Worm (Caenorhabditis elegans) whole organism, mixed stage, embryonic: ENCODE data around the gene H04M03.11.

Experiments used
- M03D4.4 ChIP-seq: sonication (generic microtip); optimal IDR thresholded peaks from 2 replicates; lab custom pipeline; 2017; ENCODE audit warnings: mild to moderate bottlenecking, missing genetic modification characterization, missing compliant biosample characterization
- bed-3 ChIP-seq: fragments of 200-800 bp; sonication (Bioruptor generic); optimal IDR thresholded peaks from 3 replicates; lab custom pipeline; 2018; ENCODE audit warnings: mild to moderate bottlenecking, missing genetic modification characterization, moderate library complexity, missing compliant biosample characterization
- blmp-1 ChIP-seq: fragments of 150-350 bp; optimal IDR thresholded peaks from 2 replicates; lab custom pipeline; 2014; ENCODE audit warnings: missing biosample characterization, missing genetic modification characterization
- ceh-39 ChIP-seq: fragments of 150-350 bp; optimal IDR thresholded peaks from 2 replicates; lab custom pipeline; 2014; ENCODE audit warnings: missing biosample characterization, missing genetic modification characterization
- ceh-43 ChIP-seq: fragments of 200-800 bp; sonication (Bioruptor generic); optimal IDR thresholded peaks from 2 replicates; lab custom pipeline; 2018; ENCODE audit warnings: mild to moderate bottlenecking, missing genetic modification characterization, moderate library complexity, missing compliant biosample characterization
- ces-1 ChIP-seq: fragments of 150-350 bp; optimal IDR thresholded peaks from 2 replicates; lab custom pipeline; 2014; ENCODE audit warnings: missing biosample characterization, missing genetic modification reagents, missing genetic modification characterization
- cnd-1 ChIP-seq: fragments of 200-800 bp; sonication (Bioruptor generic); optimal IDR thresholded peaks from 2 replicates; lab custom pipeline; 2018; ENCODE audit warnings: mild to moderate bottlenecking, missing genetic modification characterization, missing compliant biosample characterization
- drap-1 ChIP-seq: fragments of 200-800 bp; sonication (Bioruptor generic); optimal IDR thresholded peaks from 3 replicates; lab custom pipeline; 2018; ENCODE audit warnings: mild to moderate bottlenecking, missing genetic modification characterization, missing compliant biosample characterization
- elt-1 ChIP-seq: sonication (generic microtip); optimal IDR thresholded peaks from 2 replicates; lab custom pipeline; 2017; ENCODE audit warnings: missing genetic modification characterization, mild to moderate bottlenecking, missing compliant biosample characterization, antibody characterized with exemption, moderate library complexity, borderline replicate concordance; ENCODE audit not compliant: insufficient read depth
- elt-3 ChIP-seq: fragments of 150-350 bp; optimal IDR thresholded peaks from 2 replicates; lab custom pipeline; 2014; ENCODE audit warnings: missing biosample characterization, missing genetic modification characterization
- flh-1 ChIP-seq: fragments of 200-800 bp; sonication (Bioruptor generic); optimal IDR thresholded peaks from 2 replicates; lab custom pipeline; 2018; ENCODE audit warnings: mild to moderate bottlenecking, missing genetic modification characterization, moderate library complexity, missing compliant biosample characterization
- ham-2 ChIP-seq: fragments of 200-800 bp; sonication (Bioruptor generic); optimal IDR thresholded peaks from 2 replicates; lab custom pipeline; 2018; ENCODE audit warnings: mild to moderate bottlenecking, missing genetic modification characterization, missing compliant biosample characterization
- hlh-1 ChIP-seq: fragments of 150-350 bp; optimal IDR thresholded peaks from 2 replicates; lab custom pipeline; 2014; ENCODE audit warnings: missing biosample characterization, missing genetic modification reagents, missing genetic modification characterization
- lin-13 ChIP-seq: fragments of 150-350 bp; optimal IDR thresholded peaks from 2 replicates; lab custom pipeline; 2014; ENCODE audit warnings: missing biosample characterization, missing genetic modification characterization
- lin-32 ChIP-seq: fragments of 200-800 bp; sonication (Bioruptor generic); optimal IDR thresholded peaks from 2 replicates; lab custom pipeline; 2018; ENCODE audit warnings: mild to moderate bottlenecking, missing genetic modification characterization, missing compliant biosample characterization
- lsy-2 ChIP-seq: fragments of 150-350 bp; optimal IDR thresholded peaks from 2 replicates; lab custom pipeline; 2014; ENCODE audit warnings: missing biosample characterization, missing genetic modification characterization
- mab-5 ChIP-seq: fragments of 150-350 bp; optimal IDR thresholded peaks from 2 replicates; lab custom pipeline; 2014; ENCODE audit warnings: missing biosample characterization, missing genetic modification characterization
- mep-1 ChIP-seq: fragments of 150-350 bp; optimal IDR thresholded peaks from 2 replicates; lab custom pipeline; 2017; ENCODE audit warnings: missing biosample characterization, missing genetic modification reagents, missing genetic modification characterization, inconsistent platforms
- mls-2 ChIP-seq: sonication (generic microtip); optimal IDR thresholded peaks from 2 replicates; lab custom pipeline; 2016; ENCODE audit warnings: mild to moderate bottlenecking, missing genetic modification characterization, moderate library complexity, missing compliant biosample characterization
- nhr-12 ChIP-seq: fragments of 150-350 bp; optimal IDR thresholded peaks from 2 replicates; lab custom pipeline; 2014; ENCODE audit warnings: missing biosample characterization, missing genetic modification characterization
- nhr-28 ChIP-seq: fragments of 150-350 bp; optimal IDR thresholded peaks from 2 replicates; lab custom pipeline; 2014; ENCODE audit warnings: missing biosample characterization, missing genetic modification characterization
- nhr-76 ChIP-seq: sonication (generic microtip); optimal IDR thresholded peaks from 2 replicates; lab custom pipeline; 2017; ENCODE audit warnings: missing biosample characterization, missing genetic modification characterization
- sem-2 ChIP-seq: fragments of 200-800 bp; sonication (Bioruptor generic); optimal IDR thresholded peaks from 2 replicates; lab custom pipeline; 2018; ENCODE audit warnings: mild to moderate bottlenecking, missing genetic modification characterization, missing compliant biosample characterization
- sptf-1 ChIP-seq: sonication (generic microtip); optimal IDR thresholded peaks from 2 replicates; lab custom pipeline; 2017; ENCODE audit warnings: mild to moderate bottlenecking, missing genetic modification characterization, moderate library complexity, missing compliant biosample characterization
- tbx-8 ChIP-seq: fragments of 200-800 bp; sonication (Bioruptor generic); optimal IDR thresholded peaks from 2 replicates; lab custom pipeline; 2018; ENCODE audit warnings: mild to moderate bottlenecking, missing genetic modification characterization, moderate library complexity, missing compliant biosample characterization
- unc-120 ChIP-seq: sonication (generic microtip); optimal IDR thresholded peaks from 2 replicates; lab custom pipeline; 2017; ENCODE audit warnings: missing genetic modification characterization, missing compliant biosample characterization; ENCODE audit not compliant: poor library complexity, severe bottlenecking
- unc-39 ChIP-seq: fragments of 150-350 bp; optimal IDR thresholded peaks from 2 replicates; lab custom pipeline; 2014; ENCODE audit warnings: missing biosample characterization, missing genetic modification characterization
- unc-62 ChIP-seq: fragments of 150-350 bp; optimal IDR thresholded peaks from 2 replicates; lab custom pipeline; 2014; ENCODE audit warnings: missing biosample characterization, missing genetic modification reagents, missing genetic modification characterization
- zip-8 ChIP-seq: fragments of 150-350 bp; optimal IDR thresholded peaks from 2 replicates; lab custom pipeline; 2014; ENCODE audit warnings: missing biosample characterization, missing genetic modification characterization
- ztf-11 ChIP-seq: fragments of 150-350 bp; optimal IDR thresholded peaks from 2 replicates; lab custom pipeline; 2014; ENCODE audit warnings: missing biosample characterization, missing genetic modification characterization

H04M03.11 gene

ce11 chrIV:5885180-5885887 is 934 bp upstream of the H04M03.11 start, which contains the start of gene glf-1:
Gene glf-1, plus strand, starts transcription at chrIV:5885835.
- TF ChIP-seq unc-120 (tag; lab: Kevin White, UChicago) (no peak), elt-1 (tag; lab: Kevin White, UChicago) (peak; percentile 78)

- TF ChIP-seq elt-3 (tag; lab: Kevin White, UChicago) (no peak), unc-62 (GFP tag; lab: Kevin White, UChicago) (no peak), sptf-1 (tag; lab: Kevin White, UChicago) (no peak), ceh-43 (GFP tag; lab: Kevin White, UChicago) (no peak), mls-2 (tag; lab: Kevin White, UChicago) (no peak), zip-8 (tag; lab: Kevin White, UChicago) (no peak), ces-1 (GFP tag; lab: Kevin White, UChicago) (no peak), flh-1 (GFP tag; lab: Kevin White, UChicago) (no peak), blmp-1 (no peak), drap-1 (no peak), ceh-39 (tag; lab: Kevin White, UChicago) (no peak), mep-1 (tag; lab: Kevin White, UChicago) (no peak), lsy-2 (tag; lab: Kevin White, UChicago) (no peak), elt-1 (tag; lab: Kevin White, UChicago) (no peak), ham-2 (GFP tag; lab: Kevin White, UChicago) (no peak), unc-39 (tag; lab: Kevin White, UChicago) (no peak), lin-13 (tag; lab: Kevin White, UChicago) (no peak), mab-5 (tag; lab: Kevin White, UChicago) (no peak), M03D4.4 (tag; lab: Kevin White, UChicago) (no peak)
Measured at ce11 chrIV:5879853-5880252, 4.5 kb downstream of the H04M03.11 start, which contains the start of gene srv-22. Gene srv-22, minus strand, starts transcription at chrIV:5879953.

ce11 chrIV:5877246-5877645 is 7.2 kb downstream of the H04M03.11 start, which contains the start of gene srv-21:
Gene srv-21, minus strand, starts transcription at chrIV:5877346.
- no peak for TF ChIP-seq ceh-39 (tag; lab: Kevin White, UChicago)
- no peak for TF ChIP-seq elt-3 (tag; lab: Kevin White, UChicago)
- no peak for TF ChIP-seq flh-1 (GFP tag; lab: Kevin White, UChicago)
- no peak for TF ChIP-seq zip-8 (tag; lab: Kevin White, UChicago)
- TF ChIP-seq ceh-43 (GFP tag; lab: Kevin White, UChicago) = no peak
- no peak for TF ChIP-seq nhr-28 (tag; lab: Kevin White, UChicago)
- TF ChIP-seq elt-1 (tag; lab: Kevin White, UChicago) = no peak
- no peak for TF ChIP-seq lin-32 (GFP tag; lab: Kevin White, UChicago)
- TF ChIP-seq ces-1 (GFP tag; lab: Kevin White, UChicago) = no peak
- no peak for TF ChIP-seq tbx-8 (GFP tag; lab: Kevin White, UChicago)
- TF ChIP-seq hlh-1 (tag; lab: Kevin White, UChicago) = no peak
- no peak for TF ChIP-seq mls-2 (tag; lab: Kevin White, UChicago)

DNA sequence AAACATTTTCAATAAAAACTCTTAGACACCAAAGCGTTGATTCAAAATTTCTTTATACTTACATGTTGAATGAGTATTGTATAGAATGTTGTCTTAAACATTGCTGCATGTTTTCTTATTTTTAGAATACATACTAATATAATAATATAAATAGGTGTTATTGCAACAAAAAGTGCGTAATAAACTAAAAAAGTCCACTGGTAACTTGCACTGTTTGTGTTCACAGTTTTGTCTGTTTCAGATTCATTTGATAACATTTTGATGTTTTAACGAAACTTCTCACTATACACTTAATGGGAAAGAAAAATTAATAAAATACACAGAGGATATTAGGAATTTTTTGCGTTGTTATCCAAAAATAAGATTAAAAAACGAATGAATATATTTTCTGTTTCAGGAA is 10.6 kb downstream of the H04M03.11 start, which contains the start of gene srv-19:
Gene srv-19, minus strand, starts transcription at position 101 of the 400 bp plus-strand sequence.
- TF ChIP-seq cnd-1 (tag; lab: Kevin White, UChicago) (no peak), ces-1 (GFP tag; lab: Kevin White, UChicago) (no peak), bed-3 (GFP tag; lab: Kevin White, UChicago) (no peak), ztf-11 (tag; lab: Kevin White, UChicago) (no peak), sptf-1 (tag; lab: Kevin White, UChicago) (no peak), ham-2 (GFP tag; lab: Kevin White, UChicago) (no peak), zip-8 (tag; lab: Kevin White, UChicago) (no peak), M03D4.4 (tag; lab: Kevin White, UChicago) (no peak), unc-62 (GFP tag; lab: Kevin White, UChicago) (no peak), ceh-43 (GFP tag; lab: Kevin White, UChicago) (no peak), nhr-12 (tag; lab: Kevin White, UChicago) (no peak), ceh-39 (tag; lab: Kevin White, UChicago) (no peak), flh-1 (GFP tag; lab: Kevin White, UChicago) (no peak), blmp-1 (no peak), tbx-8 (GFP tag; lab: Kevin White, UChicago) (no peak), nhr-76 (tag; lab: Kevin White, UChicago) (no peak), sem-2 (GFP tag; lab: Kevin White, UChicago) (no peak), unc-120 (tag; lab: Kevin White, UChicago) (no peak), mls-2 (tag; lab: Kevin White, UChicago) (no peak)
- TF ChIP-seq, all 35 proteins: peak for 0
